Fruit fly (Drosophila melanogaster) whole organism, embryonic: ENCODE data around the gene CG31538.
A peak's percentile ranks its signal among the peaks of the same experiment; 100 is the strongest.

ENCODE experiments used
- Awh ChIP-seq: fragments of 200-800 bp; sonication (Bioruptor generic); IDR thresholded peaks from 2 replicates; pipeline ENCODE4, ENCODE4 v1.3.6; 2022; ENCODE audit warnings: missing biosample characterization, missing genetic modification characterization
- B-H1 ChIP-seq: fragments of 200-800 bp; sonication (Bioruptor generic); IDR thresholded peaks from 3 replicates; pipeline ENCODE4 v1.3.6; 2022; ENCODE audit warnings: missing biosample characterization, missing genetic modification characterization
- BtbVII ChIP-seq: fragments of 200-800 bp; sonication (Bioruptor generic); optimal IDR thresholded peaks from 3 replicates; lab custom pipeline; 2017; ENCODE audit warnings: missing biosample characterization, mild to moderate bottlenecking, missing genetic modification characterization
- CG10274 ChIP-seq: fragments of 200-800 bp; sonication (Bioruptor generic); optimal IDR thresholded peaks from 3 replicates; lab custom pipeline; 2017; ENCODE audit warnings: missing biosample characterization, mild to moderate bottlenecking, missing genetic modification characterization
- CG10654 ChIP-seq: fragments of 200-800 bp; sonication (Bioruptor generic); optimal IDR thresholded peaks from 2 replicates; lab custom pipeline; 2016; ENCODE audit warnings: missing biosample characterization, missing genetic modification characterization
- CG11504 ChIP-seq: fragments of 200-800 bp; sonication (Bioruptor generic); optimal IDR thresholded peaks from 3 replicates; lab custom pipeline; 2019; ENCODE audit warnings: missing biosample characterization, mild to moderate bottlenecking, missing genetic modification characterization, moderate library complexity
- CG11695 ChIP-seq: fragments of 200-800 bp; sonication (Bioruptor generic); IDR thresholded peaks from 3 replicates; pipeline ENCODE4 v1.3.6; 2022; ENCODE audit warnings: missing biosample characterization, missing genetic modification characterization
- CG12219 ChIP-seq: fragments of 200-800 bp; sonication (Bioruptor generic); optimal IDR thresholded peaks from 3 replicates; lab custom pipeline; 2018; ENCODE audit warnings: missing biosample characterization, mild to moderate bottlenecking, missing genetic modification characterization
- CG12299 ChIP-seq: fragments of 200-800 bp; sonication (Bioruptor generic); optimal IDR thresholded peaks from 2 replicates; lab custom pipeline; 2018; ENCODE audit warnings: missing biosample characterization, mild to moderate bottlenecking, missing genetic modification characterization
- CG12659 ChIP-seq: fragments of 200-800 bp; sonication (Bioruptor generic); optimal IDR thresholded peaks from 3 replicates; lab custom pipeline; 2017; ENCODE audit warnings: mild to moderate bottlenecking, missing biosample characterization, missing genetic modification reagents, missing genetic modification characterization
- CG13624 ChIP-seq: fragments of 200-800 bp; sonication (Bioruptor generic); optimal IDR thresholded peaks from 2 replicates; lab custom pipeline; 2016; ENCODE audit warnings: missing biosample characterization, missing genetic modification characterization
- CG1529 ChIP-seq: fragments of 200-800 bp; sonication (Bioruptor generic); optimal IDR thresholded peaks from 3 replicates; lab custom pipeline; 2018; ENCODE audit warnings: missing biosample characterization, missing genetic modification characterization
- CG15514 ChIP-seq: fragments of 200-800 bp; sonication (Bioruptor generic); optimal IDR thresholded peaks from 3 replicates; lab custom pipeline; 2017; ENCODE audit warnings: missing biosample characterization, missing genetic modification characterization, mild to moderate bottlenecking, moderate library complexity, missing genetic modification reagents
- CG15696 ChIP-seq: fragments of 200-800 bp; sonication (Bioruptor generic); optimal IDR thresholded peaks from 2 replicates; lab custom pipeline; 2019; ENCODE audit warnings: missing biosample characterization, mild to moderate bottlenecking, missing genetic modification characterization, moderate library complexity
- CG17912 ChIP-seq: fragments of 200-800 bp; sonication (Bioruptor generic); optimal IDR thresholded peaks from 2 replicates; lab custom pipeline; 2018; ENCODE audit warnings: missing biosample characterization, mild to moderate bottlenecking, missing genetic modification characterization
- CG30020 ChIP-seq: fragments of 200-800 bp; optimal IDR thresholded peaks from 2 replicates; lab custom pipeline; 2019; ENCODE audit warnings: missing biosample characterization, mild to moderate bottlenecking, missing genetic modification characterization, moderate library complexity
- CG3726 ChIP-seq: fragments of 200-800 bp; sonication (Bioruptor generic); IDR thresholded peaks from 3 replicates; pipeline ENCODE4, ENCODE4 v1.3.6; 2022; ENCODE audit warnings: missing biosample characterization, missing genetic modification characterization
- CG6272 ChIP-seq: fragments of 200-800 bp; sonication (Bioruptor generic); IDR thresholded peaks from 2 replicates; pipeline ENCODE4 v1.3.6; 2022; ENCODE audit warnings: missing biosample characterization, missing genetic modification characterization
- CG6765 ChIP-seq: fragments of 200-800 bp; sonication (Bioruptor generic); optimal IDR thresholded peaks from 3 replicates; lab custom pipeline; 2017; ENCODE audit warnings: missing biosample characterization, mild to moderate bottlenecking, missing genetic modification characterization
- CG8359 ChIP-seq: fragments of 200-800 bp; sonication (Bioruptor generic); optimal IDR thresholded peaks from 2 replicates; lab custom pipeline; 2017; ENCODE audit warnings: missing biosample characterization, mild to moderate bottlenecking, missing genetic modification characterization, borderline replicate concordance
- CG8924 ChIP-seq: fragments of 200-800 bp; optimal IDR thresholded peaks from 3 replicates; lab custom pipeline; 2019; ENCODE audit warnings: missing biosample characterization, mild to moderate bottlenecking, missing genetic modification characterization, moderate library complexity
- Dip2 ChIP-seq: fragments of 200-800 bp; sonication (Bioruptor generic); IDR thresholded peaks from 2 replicates; pipeline ENCODE4 v1.3.6; 2022; ENCODE audit warnings: missing biosample characterization, missing genetic modification characterization
- Dll ChIP-seq: fragments of 200-800 bp; sonication (Bioruptor generic); IDR thresholded peaks from 4 replicates; pipeline ENCODE4 v1.3.6; 2022; ENCODE audit warnings: missing biosample characterization, missing genetic modification characterization; ENCODE audit not compliant: partially characterized antibody
- Fer3 ChIP-seq: fragments of 200-800 bp; sonication (Bioruptor generic); optimal IDR thresholded peaks from 2 replicates; lab custom pipeline; 2018; ENCODE audit warnings: missing biosample characterization, mild to moderate bottlenecking, missing genetic modification characterization, moderate library complexity
- H2.0 ChIP-seq: fragments of 200-800 bp; sonication (Bioruptor generic); IDR thresholded peaks from 2 replicates; pipeline ENCODE4 v1.3.6; 2022; ENCODE audit warnings: missing biosample characterization, missing genetic modification characterization
- Hand ChIP-seq: fragments of 200-800 bp; sonication (Bioruptor generic); optimal IDR thresholded peaks from 2 replicates; lab custom pipeline; 2017; ENCODE audit warnings: mild to moderate bottlenecking, missing biosample characterization, missing genetic modification reagents, missing genetic modification characterization
- Nf-YB ChIP-seq: fragments of 200-800 bp; sonication (Bioruptor generic); optimal IDR thresholded peaks from 3 replicates; lab custom pipeline; 2019; ENCODE audit warnings: missing biosample characterization, mild to moderate bottlenecking, missing genetic modification characterization, moderate library complexity
- Ssrp ChIP-seq: fragments of 200-800 bp; sonication (Bioruptor generic); optimal IDR thresholded peaks from 2 replicates; lab custom pipeline; 2018; ENCODE audit warnings: missing biosample characterization, mild to moderate bottlenecking, missing genetic modification characterization, moderate library complexity
- ab ChIP-seq: fragments of 200-800 bp; sonication (Bioruptor generic); optimal IDR thresholded peaks from 2 replicates; lab custom pipeline; 2016; ENCODE audit warnings: missing biosample characterization, missing genetic modification characterization
- ash1 ChIP-seq: fragments of 200-800 bp; sonication (Bioruptor generic); optimal IDR thresholded peaks from 2 replicates; lab custom pipeline; 2018; ENCODE audit warnings: missing biosample characterization, mild to moderate bottlenecking, missing genetic modification characterization
- crp ChIP-seq, 2 experiments: fragments of 200-800 bp; sonication (Bioruptor generic); optimal IDR thresholded peaks; 2 replicates in 1 of 2; 3 replicates in 1 of 2; lab custom pipeline; 2017; ENCODE audit warnings: missing biosample characterization in 2 of 2, missing genetic modification characterization in 2 of 2, mild to moderate bottlenecking in 1 of 2, moderate library complexity in 1 of 2
- gce ChIP-seq: fragments of 200-800 bp; sonication (Bioruptor generic); IDR thresholded peaks from 3 replicates; pipeline ENCODE4 v1.3.6; 2022; ENCODE audit warnings: missing biosample characterization, missing genetic modification characterization
- gcm ChIP-seq: fragments of 200-800 bp; sonication (Bioruptor generic); optimal IDR thresholded peaks from 2 replicates; lab custom pipeline; 2019; ENCODE audit warnings: missing biosample characterization, mild to moderate bottlenecking, missing genetic modification characterization, moderate library complexity
- h ChIP-seq: fragments of >200 bp; optimal IDR thresholded peaks from 2 replicates; lab custom pipeline; 2017
- kah ChIP-seq: fragments of 200-800 bp; sonication (Bioruptor generic); optimal IDR thresholded peaks from 2 replicates; lab custom pipeline; 2018; ENCODE audit warnings: missing biosample characterization, mild to moderate bottlenecking, missing genetic modification characterization
- mld ChIP-seq: fragments of 200-800 bp; sonication (Bioruptor generic); IDR thresholded peaks from 3 replicates; pipeline ENCODE4 v1.3.6; 2022; ENCODE audit warnings: missing biosample characterization, missing genetic modification characterization; ENCODE audit not compliant: partially characterized antibody
- odd ChIP-seq: fragments of 200-800 bp; sonication (Bioruptor generic); optimal IDR thresholded peaks from 2 replicates; lab custom pipeline; 2017; ENCODE audit warnings: missing biosample characterization, mild to moderate bottlenecking, missing genetic modification characterization
- phol ChIP-seq: fragments of 200-800 bp; sonication (Bioruptor generic); optimal IDR thresholded peaks from 3 replicates; lab custom pipeline; 2018; ENCODE audit warnings: missing biosample characterization, mild to moderate bottlenecking, missing genetic modification characterization, moderate library complexity
- prd ChIP-seq, 3 experiments: fragments of >200 bp in 2 of 3; fragments of 200-800 bp in 1 of 3; sonication (Bioruptor generic) in 1 of 3; optimal IDR thresholded peaks in 2 of 3; IDR thresholded peaks in 1 of 3; 2 replicates in 2 of 3; 3 replicates in 1 of 3; pipeline versions ENCODE4 v1.3.6 to Lab custom; 2017 to 2022; ENCODE audit warnings: missing biosample characterization in 1 of 3, missing genetic modification characterization in 1 of 3
- sd ChIP-seq: fragments of 200-800 bp; sonication (Bioruptor generic); optimal IDR thresholded peaks from 3 replicates; lab custom pipeline; 2018; ENCODE audit warnings: missing biosample characterization, mild to moderate bottlenecking, missing genetic modification characterization, moderate library complexity
- seq ChIP-seq: fragments of 200-800 bp; sonication (Bioruptor generic); IDR thresholded peaks from 2 replicates; pipeline ENCODE4 v1.3.6; 2022; ENCODE audit warnings: missing biosample characterization, missing genetic modification characterization
- sim ChIP-seq: fragments of 200-800 bp; sonication (Bioruptor generic); IDR thresholded peaks from 2 replicates; pipeline ENCODE4 v1.3.6; 2022; ENCODE audit warnings: missing biosample characterization, missing genetic modification characterization
- slbo ChIP-seq: fragments of 200-800 bp; sonication (Bioruptor generic); IDR thresholded peaks from 2 replicates; pipeline ENCODE4 v1.3.6; 2022; ENCODE audit warnings: missing biosample characterization, missing genetic modification characterization
- sug ChIP-seq: fragments of 200-800 bp; optimal IDR thresholded peaks from 2 replicates; lab custom pipeline; 2019; ENCODE audit warnings: missing biosample characterization, mild to moderate bottlenecking, missing genetic modification characterization, moderate library complexity
- tna ChIP-seq: fragments of 200-800 bp; sonication (Bioruptor generic); IDR thresholded peaks from 2 replicates; pipeline ENCODE4 v1.3.6; 2022; ENCODE audit warnings: missing biosample characterization, missing genetic modification characterization; ENCODE audit not compliant: partially characterized antibody
- zf30C ChIP-seq: fragments of 200-800 bp; sonication (Bioruptor generic); optimal IDR thresholded peaks from 3 replicates; lab custom pipeline; 2018; ENCODE audit warnings: missing biosample characterization, mild to moderate bottlenecking, missing genetic modification characterization

Gene CG31538

DNA sequence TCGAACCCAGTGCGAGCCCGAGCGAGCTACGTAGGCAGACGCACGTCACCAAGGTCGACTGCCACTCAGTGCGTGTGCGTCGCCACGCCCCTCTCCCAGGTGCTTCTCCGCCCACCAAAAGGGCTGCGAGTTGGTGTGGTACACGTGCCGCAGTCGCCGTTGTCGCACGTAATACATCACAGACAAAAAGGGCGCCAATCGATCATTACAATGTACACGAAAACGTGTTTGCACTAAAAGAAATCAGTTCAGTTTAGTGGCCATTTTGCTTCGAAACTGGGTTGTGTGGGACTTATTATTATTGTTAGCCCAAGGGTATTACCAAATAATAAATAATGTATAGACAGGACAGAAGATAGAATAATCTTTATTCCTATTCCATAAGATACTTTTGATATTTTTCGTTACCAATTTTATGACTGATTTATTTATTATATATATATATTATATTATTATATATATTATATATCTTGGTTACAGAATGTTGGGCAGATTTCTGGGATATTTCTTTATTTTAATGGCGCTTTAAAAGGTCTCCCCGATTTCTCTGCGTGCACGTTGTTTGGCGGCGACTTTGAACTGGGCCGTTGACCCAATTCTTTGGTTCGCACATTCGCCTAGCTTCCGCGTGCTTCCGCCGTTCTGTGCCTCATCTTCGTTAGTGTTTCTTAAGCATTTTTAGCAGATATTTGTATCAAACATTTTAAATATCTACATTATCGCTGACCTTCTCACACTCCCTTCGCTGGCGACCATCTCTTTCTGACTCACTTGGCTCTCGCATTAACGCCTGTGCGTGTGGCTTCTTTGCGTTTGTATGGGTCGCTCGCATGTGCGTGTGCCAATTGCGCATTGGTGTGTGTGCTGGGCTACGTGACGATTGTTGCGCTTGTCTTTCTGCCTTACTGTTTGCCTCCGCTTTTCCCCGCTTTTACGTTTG is 14.1 kb downstream of the CG31538 start (continued):
- TF ChIP-seq Dll (GFP tag; lab: Robert Waterston, UW) = 0 out of 4 replicates have a peak, but pooled peaks have one; percentile 29
- TF ChIP-seq Ssrp (tag; lab: Kevin White, UChicago) = peak; percentile 87
- peak; percentile 93 for TF ChIP-seq CG11504 (tag; lab: Kevin White, UChicago)
- TF ChIP-seq gcm (GFP tag; lab: Kevin White, UChicago) = peak; percentile 82
- peak; percentile 73 for TF ChIP-seq Hand (GFP tag; lab: Kevin White, UChicago)
- peak; percentile 66 for TF ChIP-seq CG15514 (GFP tag; lab: Kevin White, UChicago)
- peak; percentile 89 for TF ChIP-seq BtbVII (GFP tag; lab: Kevin White, UChicago)
- peak; percentile 73 for TF ChIP-seq CG15696 (tag; lab: Kevin White, UChicago)
- peak; percentile 67 for TF ChIP-seq CG10274 (GFP tag; lab: Kevin White, UChicago)
- TF ChIP-seq ash1 (GFP tag; lab: Kevin White, UChicago) = no peak
- TF ChIP-seq CG8924 (tag; lab: Kevin White, UChicago) = peak; percentile 94
- peak; percentile 73 for TF ChIP-seq Fer3 (tag; lab: Kevin White, UChicago)
- peak; percentile 50 for TF ChIP-seq sug (tag; lab: Kevin White, UChicago)
- 0 out of 3 replicates have a peak, but pooled peaks have one; percentile 37 for TF ChIP-seq mld (GFP tag; lab: Robert Waterston, UW)
- TF ChIP-seq CG12659 (GFP tag; lab: Kevin White, UChicago) = peak; percentile 94
- peak; percentile 18; the same call in 1 of the 2 replicates for TF ChIP-seq Awh
- peak; percentile 41 for TF ChIP-seq CG12219 (GFP tag; lab: Kevin White, UChicago)
- peak; percentile 52 for TF ChIP-seq CG1529
- no peak for TF ChIP-seq prd (optimal IDR thresholded peaks at IDR 0.05; lab: Kevin White, UChicago)
- TF ChIP-seq prd (GFP tag; IDR thresholded peaks at IDR 0.05; lab: Robert Waterston, UW) = peak; percentile 82
- peak; percentile 81 for TF ChIP-seq CG12299
- TF ChIP-seq CG3726 (GFP tag; lab: Robert Waterston, UW) = 0 out of 3 replicates have a peak, but pooled peaks have one; percentile 64
- TF ChIP-seq Dip2 = no peak
- TF ChIP-seq CG11695 (GFP tag; lab: Robert Waterston, UW) = peak; percentile 90
- TF ChIP-seq phol (tag; lab: Kevin White, UChicago) = peak; percentile 91
- TF ChIP-seq crp (GFP tag; optimal IDR thresholded peaks at IDR 0.05; lab: Kevin White, UChicago) = peak in 1 of 2 experiments; percentile 25
- peak; percentile 48; the same call in 1 of the 2 replicates for TF ChIP-seq CG6272 (GFP tag; lab: Robert Waterston, UW)
- peak; percentile 81 for TF ChIP-seq CG6765 (GFP tag; lab: Kevin White, UChicago)
- TF ChIP-seq CG8359 = peak; percentile 78
- TF ChIP-seq gce = no peak; the same call in 2 of the 3 replicates
- TF ChIP-seq H2.0 (GFP tag; lab: Robert Waterston, UW) = peak; percentile 47; the same call in 1 of the 2 replicates
- peak; percentile 66 for TF ChIP-seq CG30020 (tag; lab: Kevin White, UChicago)
- peak; percentile 98 for TF ChIP-seq sd (tag; lab: Kevin White, UChicago)
- peak; percentile 51; the same call in 2 of the 3 replicates for TF ChIP-seq B-H1 (GFP tag; lab: Robert Waterston, UW)
- peak; percentile 47 for TF ChIP-seq ab (GFP tag; lab: Kevin White, UChicago)
- TF ChIP-seq odd (GFP tag; lab: Kevin White, UChicago) = peak; percentile 89
- TF ChIP-seq slbo (GFP tag; lab: Robert Waterston, UW) = peak; percentile 76
- TF ChIP-seq seq (GFP tag; lab: Robert Waterston, UW) = peak; percentile 79
- peak; percentile 9 for TF ChIP-seq CG13624 (GFP tag; lab: Kevin White, UChicago)
- no peak for TF ChIP-seq h
- peak; percentile 71 for TF ChIP-seq Nf-YB (GFP tag; lab: Kevin White, UChicago)
- peak; percentile 74 for TF ChIP-seq kah (GFP tag; lab: Kevin White, UChicago)
- peak; percentile 92 for TF ChIP-seq zf30C (GFP tag; lab: Kevin White, UChicago)
- TF ChIP-seq tna (GFP tag; lab: Robert Waterston, UW) = peak; percentile 24; the same call in 1 of the 2 replicates
- no peak for TF ChIP-seq sim
- TF ChIP-seq CG10654 (GFP tag; lab: Kevin White, UChicago) = peak; percentile 65
- peak; percentile 45 for TF ChIP-seq CG17912
